Fruit fly (Drosophila melanogaster) whole organism, pupa: ENCODE data around the gene CG13365.

ENCODE experiments used
- CG32121 ChIP-seq: fragments of 200-800 bp; sonication (Bioruptor generic); IDR thresholded peaks from 2 replicates; pipeline ENCODE4 v1.3.6; 2022; ENCODE audit warnings: missing biosample characterization, missing genetic modification characterization
- CG34367 ChIP-seq: fragments of 200-800 bp; sonication (Bioruptor generic); optimal IDR thresholded peaks from 2 replicates; lab custom pipeline; 2018; ENCODE audit warnings: missing biosample characterization, mild to moderate bottlenecking, missing genetic modification characterization

- TF ChIP-seq CG32121 (GFP tag; lab: Robert Waterston, UW) (no peak), CG34367 (tag; lab: Kevin White, UChicago) (no peak)
Observed at dm6 chrX:592588-593288, 28.3 kb downstream of the CG13365 start.
